Worm (Caenorhabditis elegans) whole organism, L4 larva: ENCODE data around the gene mes-6.

ENCODE experiments used
- R02D3.7 ChIP-seq: fragments of 150-350 bp; sonication (generic microtip); optimal IDR thresholded peaks from 3 replicates; lab custom pipeline; 2014; ENCODE audit warnings: missing biosample characterization, missing genetic modification characterization
- T26A8.4 ChIP-seq: fragments of 200-800 bp; sonication (Bioruptor generic); IDR thresholded peaks from 2 replicates; pipeline ENCODE4 v1.3.6; 2022; ENCODE audit warnings: missing genetic modification characterization, missing compliant biosample characterization
- Y105C5A.15 ChIP-seq: fragments of 200-800 bp; sonication (Bioruptor generic); IDR thresholded peaks from 2 replicates; pipeline ENCODE4 v1.3.6; 2022; ENCODE audit warnings: missing genetic modification characterization, missing compliant biosample characterization
- ZK546.5 ChIP-seq, 2 experiments: sonication (generic microtip); optimal IDR thresholded peaks; 2 replicates each; lab custom pipeline; 2017; ENCODE audit warnings: missing biosample characterization in 2 of 2, missing genetic modification characterization in 2 of 2
- aha-1 ChIP-seq: fragments of 150-350 bp; peaks from one replicate; lab custom pipeline; 2014; ENCODE audit warnings: missing biosample characterization, missing genetic modification characterization
- aly-2 ChIP-seq: sonication (generic microtip); optimal IDR thresholded peaks from 2 replicates; lab custom pipeline; 2018; ENCODE audit warnings: missing biosample characterization, missing genetic modification characterization
- arid-1 ChIP-seq: fragments of 200-800 bp; sonication (Bioruptor generic); conservative IDR thresholded peaks from 2 replicates; pipeline ENCODE4 v1.3.6; 2022; ENCODE audit warnings: missing genetic modification reagents, missing genetic modification characterization, missing compliant biosample characterization
- ces-1 ChIP-seq: fragments of 150-350 bp; sonication (generic microtip); optimal IDR thresholded peaks from 4 replicates; lab custom pipeline; 2014; ENCODE audit warnings: missing biosample characterization, missing genetic modification reagents, missing genetic modification characterization
- cey-2 ChIP-seq: sonication (generic microtip); optimal IDR thresholded peaks from 3 replicates; lab custom pipeline; 2017; ENCODE audit warnings: missing genetic modification characterization, mild to moderate bottlenecking, missing compliant biosample characterization, antibody characterized with exemption, borderline replicate concordance; ENCODE audit not compliant: insufficient read depth
- daf-12 ChIP-seq: fragments of 150-350 bp; optimal IDR thresholded peaks from 2 replicates; lab custom pipeline; 2014; ENCODE audit warnings: missing biosample characterization, missing genetic modification reagents, missing genetic modification characterization
- daf-16 ChIP-seq, 3 experiments: sonication (generic microtip); optimal IDR thresholded peaks; 2 replicates each; lab custom pipeline; 2016 to 2017; ENCODE audit warnings: missing genetic modification characterization in 3 of 3, missing genetic modification reagents in 3 of 3, mild to moderate bottlenecking in 2 of 3, missing compliant biosample characterization in 2 of 3, missing biosample characterization in 1 of 3, moderate library complexity in 1 of 3
- daf-19 ChIP-seq: fragments of 200-800 bp; sonication (Bioruptor generic); conservative IDR thresholded peaks from 2 replicates; pipeline ENCODE4 v1.3.6; 2022; ENCODE audit warnings: missing genetic modification characterization, missing compliant biosample characterization
- dmd-6 ChIP-seq: fragments of 200-800 bp; sonication (Bioruptor generic); IDR thresholded peaks from 2 replicates; pipeline ENCODE4 v1.3.6; 2022; ENCODE audit warnings: missing genetic modification reagents, missing genetic modification characterization, missing compliant biosample characterization
- dmd-9 ChIP-seq: fragments of 200-800 bp; sonication (Bioruptor generic); IDR thresholded peaks from 2 replicates; pipeline ENCODE4 v1.3.6; 2022; ENCODE audit warnings: missing genetic modification reagents, missing genetic modification characterization, missing compliant biosample characterization
- duxl-1 ChIP-seq: sonication (generic microtip); optimal IDR thresholded peaks from 2 replicates; lab custom pipeline; 2016; ENCODE audit warnings: mild to moderate bottlenecking, missing genetic modification characterization, moderate library complexity, missing compliant biosample characterization; ENCODE audit not compliant: poor library complexity
- dve-1 ChIP-seq: sonication (generic microtip); optimal IDR thresholded peaks from 2 replicates; lab custom pipeline; 2017; ENCODE audit warnings: antibody characterized with exemption, mild to moderate bottlenecking, missing genetic modification characterization, missing compliant biosample characterization; ENCODE audit not compliant: insufficient read depth
- gei-8 ChIP-seq: fragments of 200-800 bp; sonication (Bioruptor generic); optimal IDR thresholded peaks from 2 replicates; lab custom pipeline; 2018; ENCODE audit warnings: mild to moderate bottlenecking, missing genetic modification characterization, missing compliant biosample characterization
- hif-1 ChIP-seq, 2 experiments: sonication (generic microtip); optimal IDR thresholded peaks; 2 replicates each; lab custom pipeline; 2016 to 2017; ENCODE audit warnings: missing compliant biosample characterization in 2 of 2, missing genetic modification characterization in 2 of 2, missing genetic modification reagents in 2 of 2, missing genotype in 2 of 2, mild to moderate bottlenecking in 1 of 2
- hlh-11 ChIP-seq: fragments of 200-800 bp; sonication (Bioruptor generic); optimal IDR thresholded peaks from 2 replicates; lab custom pipeline; 2018; ENCODE audit warnings: mild to moderate bottlenecking, missing genetic modification characterization, missing compliant biosample characterization
- hlh-30 ChIP-seq: sonication (generic microtip); optimal IDR thresholded peaks from 2 replicates; lab custom pipeline; 2017; ENCODE audit warnings: antibody characterized with exemption, mild to moderate bottlenecking, missing genetic modification characterization, missing compliant biosample characterization; ENCODE audit not compliant: insufficient read depth
- jun-1 ChIP-seq: fragments of 150-350 bp; optimal IDR thresholded peaks from 2 replicates; lab custom pipeline; 2014; ENCODE audit warnings: missing biosample characterization, missing genetic modification reagents, missing genetic modification characterization
- lin-1 ChIP-seq: fragments of 200-800 bp; sonication (Bioruptor generic); IDR thresholded peaks from 2 replicates; pipeline ENCODE4 v1.3.6; 2022; ENCODE audit warnings: missing genetic modification reagents, missing genetic modification characterization, missing compliant biosample characterization
- lir-3 ChIP-seq: sonication (generic microtip); optimal IDR thresholded peaks from 2 replicates; lab custom pipeline; 2016; ENCODE audit warnings: mild to moderate bottlenecking, missing genetic modification characterization, missing compliant biosample characterization
- lsy-2 ChIP-seq, 2 experiments: fragments of 150-350 bp in 1 of 2; sonication (generic microtip) in 1 of 2; optimal IDR thresholded peaks; 2 replicates each; lab custom pipeline; 2014 to 2017; ENCODE audit warnings: missing biosample characterization in 2 of 2, missing genetic modification characterization in 2 of 2
- madf-5 ChIP-seq, 2 experiments: fragments of 200-800 bp; sonication (Bioruptor generic); IDR thresholded peaks; 2 replicates each; pipeline ENCODE4 v1.3.6; 2022; ENCODE audit warnings: missing compliant biosample characterization in 2 of 2, missing genetic modification characterization in 2 of 2
- mdl-1 ChIP-seq, 2 experiments: fragments of 150-350 bp in 1 of 2; sonication (generic microtip) in 1 of 2; optimal IDR thresholded peaks; 2 replicates each; lab custom pipeline; 2014 to 2017; ENCODE audit warnings: missing biosample characterization in 2 of 2, missing genetic modification characterization in 2 of 2
- mdt-29 ChIP-seq: fragments of 200-800 bp; sonication (Bioruptor generic); IDR thresholded peaks from 2 replicates; pipeline ENCODE4 v1.3.6; 2022; ENCODE audit warnings: missing genetic modification reagents, missing genetic modification characterization, missing compliant biosample characterization
- mxl-2 ChIP-seq: fragments of 200-800 bp; sonication (Bioruptor generic); conservative IDR thresholded peaks from 2 replicates; pipeline ENCODE4 v1.3.6; 2022; ENCODE audit warnings: missing genetic modification reagents, missing genetic modification characterization, missing compliant biosample characterization
- mxl-3 ChIP-seq: fragments of 200-800 bp; sonication (Bioruptor generic); optimal IDR thresholded peaks from 2 replicates; lab custom pipeline; 2018; ENCODE audit warnings: mild to moderate bottlenecking, missing genetic modification characterization, missing compliant biosample characterization
- nhr-11 ChIP-seq: fragments of 150-350 bp; optimal IDR thresholded peaks from 2 replicates; lab custom pipeline; 2014; ENCODE audit warnings: missing biosample characterization, missing genetic modification characterization
- nhr-111 ChIP-seq: fragments of 200-800 bp; sonication (Bioruptor generic); optimal IDR thresholded peaks from 2 replicates; lab custom pipeline; 2018; ENCODE audit warnings: mild to moderate bottlenecking, missing genetic modification characterization, missing compliant biosample characterization
- nhr-28 ChIP-seq: fragments of 150-350 bp; optimal IDR thresholded peaks from 2 replicates; lab custom pipeline; 2014; ENCODE audit warnings: missing biosample characterization, missing genetic modification characterization
- nhr-42 ChIP-seq: fragments of 200-800 bp; sonication (Bioruptor generic); IDR thresholded peaks from 2 replicates; pipeline ENCODE4 v1.3.6; 2022; ENCODE audit warnings: missing genetic modification characterization, missing compliant biosample characterization
- nhr-48 ChIP-seq: sonication (generic microtip); optimal IDR thresholded peaks from 2 replicates; lab custom pipeline; 2016; ENCODE audit warnings: mild to moderate bottlenecking, missing genetic modification characterization, missing compliant biosample characterization
- nhr-76 ChIP-seq: fragments of 150-350 bp; optimal IDR thresholded peaks from 2 replicates; lab custom pipeline; 2014; ENCODE audit warnings: missing biosample characterization, missing genetic modification characterization
- nhr-77 ChIP-seq: fragments of 150-350 bp; optimal IDR thresholded peaks from 2 replicates; lab custom pipeline; 2014; ENCODE audit warnings: missing biosample characterization, missing genetic modification characterization
- pqm-1 ChIP-seq: sonication (generic microtip); optimal IDR thresholded peaks from 2 replicates; lab custom pipeline; 2017; ENCODE audit warnings: missing biosample characterization, missing genetic modification characterization
- set-16 ChIP-seq: fragments of 200-800 bp; sonication (Bioruptor generic); IDR thresholded peaks from 2 replicates; pipeline ENCODE4 v1.3.6; 2022; ENCODE audit warnings: missing genetic modification reagents, missing genetic modification characterization, missing compliant biosample characterization
- spr-1 ChIP-seq: sonication (generic microtip); optimal IDR thresholded peaks from 2 replicates; lab custom pipeline; 2016; ENCODE audit warnings: mild to moderate bottlenecking, missing genetic modification characterization, missing compliant biosample characterization
- tra-1 ChIP-seq: fragments of 200-800 bp; sonication (Bioruptor generic); IDR thresholded peaks from 2 replicates; pipeline ENCODE4 v1.3.6; 2022; ENCODE audit warnings: missing genetic modification reagents, missing genetic modification characterization, missing compliant biosample characterization
- unc-39 ChIP-seq: sonication (generic microtip); optimal IDR thresholded peaks from 2 replicates; lab custom pipeline; 2017; ENCODE audit warnings: missing biosample characterization, missing genetic modification characterization
- unc-62 ChIP-seq, 3 experiments: fragments of 150-350 bp in 1 of 3; sonication (generic microtip); optimal IDR thresholded peaks in 2 of 3; peaks in 1 of 3; 1 replicate in 1 of 3; 2 replicates in 2 of 3; lab custom pipeline; 2014 to 2017; ENCODE audit warnings: missing biosample characterization in 3 of 3, missing genetic modification characterization in 3 of 3, missing genetic modification reagents in 3 of 3, missing genotype in 1 of 3
- zfp-2 ChIP-seq: sonication (generic microtip); optimal IDR thresholded peaks from 2 replicates; lab custom pipeline; 2016; ENCODE audit warnings: mild to moderate bottlenecking, missing genetic modification characterization, missing compliant biosample characterization
- zfp-3 ChIP-seq: fragments of 200-800 bp; sonication (Bioruptor generic); conservative IDR thresholded peaks from 2 replicates; pipeline ENCODE4 v1.3.6; 2022; ENCODE audit warnings: missing genetic modification reagents, missing genetic modification characterization, missing compliant biosample characterization
- zip-11 ChIP-seq: fragments of 200-800 bp; sonication (Bioruptor generic); IDR thresholded peaks from 2 replicates; pipeline ENCODE4 v1.3.6; 2022; ENCODE audit warnings: missing genetic modification characterization, missing compliant biosample characterization

The mes-6 gene

DNA sequence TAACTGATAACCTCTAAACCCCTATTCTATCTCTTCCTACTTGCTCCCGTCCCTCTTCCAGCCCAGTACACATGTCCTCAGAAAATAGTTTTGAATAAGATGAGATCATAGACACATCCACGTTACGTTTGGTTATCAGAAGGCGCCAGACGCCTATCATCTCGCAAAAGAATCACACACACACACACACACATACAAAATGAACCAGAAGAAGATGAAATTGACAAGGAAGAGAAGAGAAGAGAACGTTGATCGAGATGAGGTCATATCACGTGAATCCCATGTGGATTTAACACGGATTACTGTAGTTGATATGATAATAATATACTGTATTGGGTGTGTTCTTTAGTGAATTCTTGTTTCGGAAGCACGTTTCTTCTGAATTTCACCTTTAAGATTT, 15.0 kb downstream of the mes-6 start:
- TF ChIP-seq nhr-42 (GFP tag; lab: Robert Waterston, UW), result no peak
- TF ChIP-seq ces-1 (GFP tag; lab: Kevin White, UChicago), result no peak
- peak; percentile 94 for TF ChIP-seq nhr-11 (tag; lab: Kevin White, UChicago)
- TF ChIP-seq daf-16 (GFP tag; optimal IDR thresholded peaks at IDR 0.05; lab: Kevin White, UChicago), result peak in 1 of 2 experiments; percentile 92
- TF ChIP-seq daf-16 (tag; optimal IDR thresholded peaks at IDR 0.05; lab: Kevin White, UChicago), result peak; percentile 42
- peak in 1 of 2 experiments; percentile 27 for TF ChIP-seq hif-1 (tag; optimal IDR thresholded peaks at IDR 0.05; lab: Kevin White, UChicago)
- TF ChIP-seq nhr-28 (tag; lab: Kevin White, UChicago), result peak; percentile 77
- TF ChIP-seq hlh-30 (tag; lab: Kevin White, UChicago), result peak; percentile 88
- TF ChIP-seq mdt-29 (GFP tag; lab: Robert Waterston, UW), result peak; percentile 59; the same call in 1 of the 2 replicates
- TF ChIP-seq ZK546.5 (tag; optimal IDR thresholded peaks at IDR 0.05; lab: Kevin White, UChicago), result no peak
- no peak for TF ChIP-seq Y105C5A.15 (GFP tag; lab: Robert Waterston, UW)
- peak; percentile 55 for TF ChIP-seq dve-1 (tag; lab: Kevin White, UChicago)
- TF ChIP-seq duxl-1, result no peak
- peak; percentile 94 for TF ChIP-seq mxl-2 (GFP tag; lab: Robert Waterston, UW)
- peak; percentile 18 to 84 for TF ChIP-seq lsy-2 (tag; optimal IDR thresholded peaks at IDR 0.05; lab: Kevin White, UChicago)
- TF ChIP-seq dmd-6 (GFP tag; lab: Robert Waterston, UW), result peak; percentile 70
- peak; percentile 95 for TF ChIP-seq nhr-48 (tag; lab: Kevin White, UChicago)
- peak in 1 of 2 experiments; percentile 88 for TF ChIP-seq mdl-1 (tag; optimal IDR thresholded peaks at IDR 0.05; lab: Kevin White, UChicago)
- peak; percentile 70 for TF ChIP-seq mxl-3 (GFP tag; lab: Kevin White, UChicago)
- TF ChIP-seq gei-8 (GFP tag; lab: Kevin White, UChicago), result peak; percentile 44
- TF ChIP-seq unc-62 (GFP tag; optimal IDR thresholded peaks at IDR 0.05 in 1 of 2; lab: Kevin White, UChicago), result peak in 1 of 2 experiments; percentile 98
- no peak for TF ChIP-seq unc-62 (tag; optimal IDR thresholded peaks at IDR 0.05; lab: Kevin White, UChicago)
- no peak for TF ChIP-seq zfp-2 (tag; lab: Kevin White, UChicago)
- peak; percentile 90 for TF ChIP-seq hlh-11
- no peak for TF ChIP-seq aly-2 (tag; lab: Kevin White, UChicago)
- peak; percentile 35 for TF ChIP-seq aha-1 (tag; lab: Kevin White, UChicago)

DNA sequence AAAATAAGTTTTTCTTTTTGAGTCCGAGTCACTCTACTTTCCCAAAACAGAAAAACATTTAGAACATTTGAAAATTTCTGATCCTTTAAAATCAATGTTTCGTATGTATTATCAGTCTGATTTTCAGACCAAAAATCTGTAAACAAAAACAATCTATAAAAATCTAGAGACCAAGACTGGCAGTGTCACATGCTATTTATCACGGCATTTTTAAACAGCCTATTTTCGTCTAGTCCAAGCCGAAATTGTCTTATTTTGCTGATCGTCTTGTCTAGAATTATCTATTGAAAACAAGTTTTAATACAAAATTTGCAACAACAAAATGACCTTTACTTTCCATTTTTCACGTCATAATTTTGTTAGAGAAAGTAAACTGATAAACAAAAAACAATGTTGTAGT, 15.5 kb downstream of the mes-6 start:
- TF ChIP-seq R02D3.7 (tag; lab: Kevin White, UChicago) (no peak), spr-1 (tag; lab: Kevin White, UChicago) (no peak), lir-3 (tag; lab: Kevin White, UChicago) (no peak), daf-19 (GFP tag; lab: Robert Waterston, UW) (no peak), zfp-3 (no peak), ces-1 (GFP tag; lab: Kevin White, UChicago) (no peak), dve-1 (tag; lab: Kevin White, UChicago) (peak; percentile 27), pqm-1 (no peak), aha-1 (tag; lab: Kevin White, UChicago) (no peak), nhr-111 (GFP tag; lab: Kevin White, UChicago) (no peak), unc-39 (tag; lab: Kevin White, UChicago) (no peak), daf-16 (GFP tag; optimal IDR thresholded peaks at IDR 0.05; lab: Kevin White, UChicago) (no peak), daf-16 (tag; optimal IDR thresholded peaks at IDR 0.05; lab: Kevin White, UChicago) (peak; percentile 97), T26A8.4 (GFP tag; lab: Robert Waterston, UW) (no peak)
- TF ChIP-seq, all 104 proteins: peak for 2

DNA sequence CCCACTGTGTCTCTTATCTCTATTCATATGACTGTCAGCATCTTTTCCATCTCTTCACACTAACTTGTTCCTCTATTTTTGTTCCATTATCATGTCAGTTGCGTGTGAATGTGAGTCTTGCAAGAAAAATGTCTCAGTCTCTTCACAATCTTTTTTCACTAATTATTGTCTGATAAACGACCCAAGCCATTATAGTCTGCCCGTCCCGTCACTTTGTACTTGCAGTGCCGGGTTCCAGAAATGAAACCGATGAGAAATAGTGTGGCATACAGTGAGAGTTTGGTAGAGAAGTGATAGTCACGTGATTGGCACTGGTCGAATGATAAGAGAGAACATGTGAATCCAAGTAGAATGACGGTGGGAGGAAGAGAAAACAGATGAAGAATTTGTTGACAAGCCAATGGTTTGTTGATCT, 16.5 kb downstream of the mes-6 start:
- peak; percentile 98 for TF ChIP-seq hlh-30 (tag; lab: Kevin White, UChicago)
- peak; percentile 82 for TF ChIP-seq nhr-76
- TF ChIP-seq nhr-77, result peak; percentile 94
- peak; percentile 99 for TF ChIP-seq dmd-6 (GFP tag; lab: Robert Waterston, UW)
- TF ChIP-seq cey-2, result peak; percentile 97
- TF ChIP-seq arid-1 (GFP tag; lab: Robert Waterston, UW), result 0 out of 2 replicates have a peak, but pooled peaks have one; percentile 27
- TF ChIP-seq madf-5 (GFP tag; IDR thresholded peaks at IDR 0.05; lab: Robert Waterston, UW), result no peak
- TF ChIP-seq zip-11, result no peak
- TF ChIP-seq set-16 (GFP tag; lab: Robert Waterston, UW), result no peak
- no peak for TF ChIP-seq daf-12 (tag; lab: Kevin White, UChicago)
- TF ChIP-seq tra-1, result peak; percentile 96
- TF ChIP-seq dmd-9 (GFP tag; lab: Robert Waterston, UW), result no peak
- peak; percentile 99 for TF ChIP-seq nhr-48 (tag; lab: Kevin White, UChicago)
- TF ChIP-seq nhr-42 (GFP tag; lab: Robert Waterston, UW), result peak; percentile 61; the same call in 1 of the 2 replicates
- TF ChIP-seq jun-1 (tag; lab: Kevin White, UChicago), result peak; percentile 89
- peak; percentile 91; the same call in 1 of the 2 replicates for TF ChIP-seq lin-1 (GFP tag; lab: Robert Waterston, UW)
